Worm (Caenorhabditis elegans) whole organism, young adult: ENCODE measurements around the gene R07B1.9.

Experiments used
- F37B4.10 ChIP-seq: fragments of 200-800 bp; sonication (Bioruptor generic); IDR thresholded peaks from 2 replicates; pipeline ENCODE4 v1.3.6; 2022; ENCODE audit warnings: missing genetic modification characterization, missing compliant biosample characterization
- Y56A3A.18 ChIP-seq: fragments of 200-800 bp; sonication (Bioruptor generic); IDR thresholded peaks from 2 replicates; pipeline ENCODE4 v1.3.6; 2022; ENCODE audit warnings: missing genetic modification reagents, missing genetic modification characterization, missing compliant biosample characterization
- dox-1 ChIP-seq: fragments of 200-800 bp; sonication (Bioruptor generic); IDR thresholded peaks from 2 replicates; pipeline ENCODE4 v1.3.6; 2022; ENCODE audit warnings: missing genetic modification reagents, missing genetic modification characterization, missing compliant biosample characterization
- hlh-26 ChIP-seq: fragments of 200-800 bp; sonication (Bioruptor generic); conservative IDR thresholded peaks from 2 replicates; pipeline ENCODE4 v1.3.6; 2022; ENCODE audit warnings: missing genetic modification reagents, missing genetic modification characterization, missing compliant biosample characterization
- hmg-1.2 ChIP-seq: fragments of 200-800 bp; sonication (Bioruptor generic); IDR thresholded peaks from 2 replicates; pipeline ENCODE4 v1.3.6; 2022; ENCODE audit warnings: missing genetic modification reagents, missing genetic modification characterization, missing compliant biosample characterization
- lin-26 ChIP-seq: fragments of 200-800 bp; sonication (Bioruptor generic); IDR thresholded peaks from 2 replicates; pipeline ENCODE4 v1.3.6; 2022; ENCODE audit warnings: missing genetic modification reagents, missing genetic modification characterization, missing compliant biosample characterization
- nfya-2 ChIP-seq: fragments of 200-800 bp; sonication (Bioruptor generic); IDR thresholded peaks from 2 replicates; pipeline ENCODE4 v1.3.6; 2022; ENCODE audit warnings: missing genetic modification reagents, missing genetic modification characterization, missing compliant biosample characterization
- nhr-27 ChIP-seq: fragments of 200-800 bp; sonication (Bioruptor generic); optimal IDR thresholded peaks from 2 replicates; lab custom pipeline; 2018; ENCODE audit warnings: mild to moderate bottlenecking, missing genetic modification characterization, moderate library complexity, missing compliant biosample characterization
- pha-4 ChIP-seq: fragments of 150-350 bp; sonication (generic microtip); optimal IDR thresholded peaks from 2 replicates; lab custom pipeline; 2014; ENCODE audit warnings: missing biosample characterization, missing genetic modification reagents, missing genetic modification characterization
- snpc-4 ChIP-seq, 5 experiments: fragments of 150-350 bp in 1 of 5; sonication (generic microtip) in 4 of 5; optimal IDR thresholded peaks; 2 replicates each; lab custom pipeline; 2014 to 2018; ENCODE audit warnings: missing genetic modification characterization in 5 of 5, missing biosample characterization in 3 of 5, antibody characterized with exemption in 2 of 5, mild to moderate bottlenecking in 2 of 5, missing compliant biosample characterization in 2 of 5, missing genotype in 2 of 5, moderate library complexity in 2 of 5, missing genetic modification reagents in 1 of 5
- xnd-1 ChIP-seq: sonication (generic microtip); optimal IDR thresholded peaks from 2 replicates; lab custom pipeline; 2016; ENCODE audit warnings: missing genotype, missing genetic modification reagents, missing genetic modification characterization, missing compliant biosample characterization

DNA sequence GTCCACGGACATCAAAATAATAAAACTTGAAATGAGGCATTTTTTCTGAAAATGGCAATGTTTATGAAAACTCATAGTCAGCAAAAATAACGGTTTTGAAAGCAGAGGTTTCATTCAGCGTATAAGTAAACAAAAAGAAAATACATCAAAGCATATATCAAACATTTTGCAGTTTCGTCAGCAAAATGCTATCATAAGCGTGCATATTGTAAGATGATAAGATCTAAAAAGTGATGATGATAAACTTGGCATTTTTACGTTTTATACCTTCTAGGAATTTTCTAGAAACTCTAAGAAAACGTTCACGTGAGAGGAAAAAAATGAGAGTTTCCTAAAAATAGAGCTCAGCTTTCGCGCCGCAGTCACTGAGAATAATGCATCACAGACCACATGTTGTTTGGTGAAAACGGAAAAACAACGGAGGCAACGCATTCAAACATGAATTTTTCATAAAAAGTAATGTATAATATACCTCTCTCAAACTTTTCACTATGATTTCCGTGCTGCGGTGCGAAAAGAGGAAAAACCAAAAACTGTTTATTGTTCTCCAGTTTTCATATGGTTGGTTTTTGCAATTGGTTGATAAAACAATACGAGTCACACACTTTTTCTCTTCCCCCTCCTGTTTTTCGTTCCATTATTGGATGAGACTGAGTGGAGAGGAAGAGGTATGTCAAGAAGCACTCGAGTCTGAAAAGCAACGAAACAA, 14.1 kb upstream of the R07B1.9 start, which contains the start of the genes gst-36 and R07B1.5:
- TF ChIP-seq F37B4.10, result no peak
- TF ChIP-seq hlh-26 (GFP tag; lab: Robert Waterston, UW), result no peak
- no peak for TF ChIP-seq Y56A3A.18
- TF ChIP-seq dox-1 (GFP tag; lab: Robert Waterston, UW), result no peak
- no peak for TF ChIP-seq snpc-4 (GFP tag; optimal IDR thresholded peaks at IDR 0.05; lab: Kevin White, UChicago)
- no peak for TF ChIP-seq snpc-4 (tag; optimal IDR thresholded peaks at IDR 0.05; lab: Kevin White, UChicago)
- TF ChIP-seq xnd-1 (tag; lab: Kevin White, UChicago), result no peak
- no peak for TF ChIP-seq hmg-1.2
- no peak for TF ChIP-seq pha-4 (tag; lab: Kevin White, UChicago)
- TF ChIP-seq nhr-27 (tag; lab: Kevin White, UChicago), result no peak
- TF ChIP-seq lin-26 (GFP tag; lab: Robert Waterston, UW), result no peak
- no peak for TF ChIP-seq nfya-2 (GFP tag; lab: Robert Waterston, UW)
